Fruit fly (Drosophila melanogaster) whole organism, embryonic: ENCODE data around the gene saturn.

ENCODE experiments used
- Asciz ChIP-seq: fragments of 200-800 bp; sonication (Bioruptor generic); optimal IDR thresholded peaks from 2 replicates; lab custom pipeline; 2017; ENCODE audit warnings: missing biosample characterization, mild to moderate bottlenecking, missing genetic modification characterization, missing genetic modification reagents
- Blimp-1 ChIP-seq: fragments of 200-800 bp; sonication (Bioruptor generic); optimal IDR thresholded peaks from 3 replicates; lab custom pipeline; 2018; ENCODE audit warnings: missing biosample characterization, missing genetic modification characterization, mild to moderate bottlenecking, moderate library complexity, missing genetic modification reagents
- CG11504 ChIP-seq: fragments of 200-800 bp; sonication (Bioruptor generic); optimal IDR thresholded peaks from 3 replicates; lab custom pipeline; 2019; ENCODE audit warnings: missing biosample characterization, mild to moderate bottlenecking, missing genetic modification characterization, moderate library complexity
- CG13287 ChIP-seq: fragments of 200-800 bp; sonication (Bioruptor generic); IDR thresholded peaks from 2 replicates; pipeline ENCODE4 v1.3.6; 2022; ENCODE audit warnings: missing biosample characterization, missing genetic modification characterization; ENCODE audit not compliant: partially characterized antibody
- CG15073 ChIP-seq: fragments of 200-800 bp; sonication (Bioruptor generic); optimal IDR thresholded peaks from 2 replicates; lab custom pipeline; 2016; ENCODE audit warnings: missing biosample characterization, missing genetic modification characterization
- CG15696 ChIP-seq: fragments of 200-800 bp; sonication (Bioruptor generic); optimal IDR thresholded peaks from 2 replicates; lab custom pipeline; 2019; ENCODE audit warnings: missing biosample characterization, mild to moderate bottlenecking, missing genetic modification characterization, moderate library complexity
- CG1603 ChIP-seq: fragments of 200-800 bp; sonication (Bioruptor generic); optimal IDR thresholded peaks from 2 replicates; lab custom pipeline; 2019; ENCODE audit warnings: missing biosample characterization, mild to moderate bottlenecking, missing genetic modification characterization, moderate library complexity
- CG16813 ChIP-seq: fragments of 200-800 bp; sonication (Bioruptor generic); IDR thresholded peaks from 3 replicates; pipeline ENCODE4 v1.3.6; 2022; ENCODE audit warnings: missing biosample characterization, missing genetic modification characterization; ENCODE audit not compliant: partially characterized antibody
- CG1792 ChIP-seq: fragments of 200-800 bp; sonication (Bioruptor generic); optimal IDR thresholded peaks from 2 replicates; lab custom pipeline; 2016; ENCODE audit warnings: missing biosample characterization, missing genetic modification characterization
- CG18764 ChIP-seq: fragments of 200-800 bp; sonication (Bioruptor generic); optimal IDR thresholded peaks from 3 replicates; lab custom pipeline; 2016; ENCODE audit warnings: missing biosample characterization, missing genetic modification characterization
- CG2199 ChIP-seq: fragments of 200-800 bp; sonication (Bioruptor generic); IDR thresholded peaks from 3 replicates; pipeline ENCODE4 v1.3.6; 2022; ENCODE audit warnings: missing biosample characterization, missing genetic modification characterization
- CG34224 ChIP-seq: fragments of 200-800 bp; sonication (Bioruptor generic); IDR thresholded peaks from 3 replicates; pipeline ENCODE4 v1.3.6; 2022; ENCODE audit warnings: missing biosample characterization, missing genetic modification characterization; ENCODE audit not compliant: partially characterized antibody
- CG3995 ChIP-seq: fragments of 200-800 bp; sonication (Bioruptor generic); optimal IDR thresholded peaks from 3 replicates; lab custom pipeline; 2016; ENCODE audit warnings: missing biosample characterization, missing genetic modification characterization
- CG5180 ChIP-seq: fragments of 200-800 bp; sonication (Bioruptor generic); optimal IDR thresholded peaks from 3 replicates; lab custom pipeline; 2017; ENCODE audit warnings: missing biosample characterization, missing genetic modification characterization, mild to moderate bottlenecking, moderate library complexity, missing genetic modification reagents
- CG6791 ChIP-seq: fragments of 200-800 bp; sonication (Bioruptor generic); IDR thresholded peaks from 3 replicates; pipeline ENCODE4 v1.3.6; 2022; ENCODE audit warnings: missing biosample characterization, missing genetic modification characterization; ENCODE audit not compliant: partially characterized antibody
- CG6854 ChIP-seq: fragments of 200-800 bp; sonication (Bioruptor generic); optimal IDR thresholded peaks from 3 replicates; lab custom pipeline; 2017; ENCODE audit warnings: missing biosample characterization, mild to moderate bottlenecking, missing genetic modification characterization
- CG8290 ChIP-seq, 3 experiments: fragments of 200-800 bp; sonication (Bioruptor generic); optimal IDR thresholded peaks; 2 replicates each; lab custom pipeline; 2016 to 2019; ENCODE audit warnings: missing biosample characterization in 3 of 3, missing genetic modification characterization in 3 of 3, mild to moderate bottlenecking in 2 of 3, moderate library complexity in 1 of 3
- CTCF ChIP-seq: fragments of 200-800 bp; sonication (Bioruptor generic); optimal IDR thresholded peaks from 2 replicates; lab custom pipeline; 2017; ENCODE audit warnings: missing biosample characterization, mild to moderate bottlenecking, missing genetic modification characterization, moderate library complexity
- Doc3 ChIP-seq: fragments of 200-800 bp; sonication (Bioruptor generic); IDR thresholded peaks from 3 replicates; pipeline ENCODE4 v1.3.6; 2022; ENCODE audit warnings: missing biosample characterization, missing genetic modification characterization; ENCODE audit not compliant: partially characterized antibody
- E2f2 ChIP-seq: fragments of 200-800 bp; sonication (Bioruptor generic); IDR thresholded peaks from 2 replicates; pipeline ENCODE4 v1.3.6; 2022; ENCODE audit warnings: missing biosample characterization, missing genetic modification characterization
- HLHmδ ChIP-seq: fragments of 200-800 bp; sonication (Bioruptor generic); optimal IDR thresholded peaks from 2 replicates; lab custom pipeline; 2018; ENCODE audit warnings: missing biosample characterization, mild to moderate bottlenecking, missing genetic modification characterization, moderate library complexity
- HmgZ ChIP-seq: fragments of 200-800 bp; sonication (Bioruptor generic); optimal IDR thresholded peaks from 2 replicates; lab custom pipeline; 2018; ENCODE audit warnings: missing biosample characterization, mild to moderate bottlenecking, missing genetic modification characterization
- Max ChIP-seq: fragments of 200-800 bp; sonication (Bioruptor generic); optimal IDR thresholded peaks from 2 replicates; lab custom pipeline; 2016; ENCODE audit warnings: missing biosample characterization, mild to moderate bottlenecking, missing genetic modification characterization
- Pdp1 ChIP-seq, 2 experiments: fragments of 200-800 bp; sonication (Bioruptor generic); optimal IDR thresholded peaks; 3 replicates each; lab custom pipeline; 2016; ENCODE audit warnings: missing biosample characterization in 2 of 2, missing genetic modification characterization in 2 of 2, mild to moderate bottlenecking in 1 of 2, moderate library complexity in 1 of 2
- Trl ChIP-seq, 3 experiments: fragments of >200 bp in 2 of 3; fragments of 200-800 bp in 1 of 3; sonication (Bioruptor generic) in 1 of 3; optimal IDR thresholded peaks; 2 replicates in 1 of 3; 3 replicates in 2 of 3; lab custom pipeline; 2016 to 2017; ENCODE audit warnings: missing biosample characterization in 1 of 3, missing genetic modification characterization in 1 of 3
- amos ChIP-seq: fragments of 200-800 bp; sonication (Bioruptor generic); IDR thresholded peaks from 2 replicates; pipeline ENCODE4 v1.3.6; 2022; ENCODE audit warnings: missing biosample characterization, missing genetic modification characterization; ENCODE audit not compliant: partially characterized antibody
- ash1 ChIP-seq: fragments of 200-800 bp; sonication (Bioruptor generic); optimal IDR thresholded peaks from 2 replicates; lab custom pipeline; 2018; ENCODE audit warnings: missing biosample characterization, mild to moderate bottlenecking, missing genetic modification characterization
- chinmo ChIP-seq: fragments of 200-800 bp; sonication (Bioruptor generic); IDR thresholded peaks from 4 replicates; pipeline ENCODE4 v1.3.6; 2022; ENCODE audit warnings: missing biosample characterization, missing genetic modification characterization; ENCODE audit not compliant: partially characterized antibody
- disco-r ChIP-seq: fragments of 200-800 bp; sonication (Bioruptor generic); optimal IDR thresholded peaks from 2 replicates; lab custom pipeline; 2016; ENCODE audit warnings: missing biosample characterization, missing genetic modification characterization
- ewg ChIP-seq: fragments of 200-800 bp; sonication (Bioruptor generic); optimal IDR thresholded peaks from 3 replicates; lab custom pipeline; 2017; ENCODE audit warnings: mild to moderate bottlenecking, missing biosample characterization, missing genetic modification reagents, missing genetic modification characterization
- fd96Cb ChIP-seq: fragments of 200-800 bp; sonication (Bioruptor generic); optimal IDR thresholded peaks from 2 replicates; lab custom pipeline; 2018; ENCODE audit warnings: missing biosample characterization, mild to moderate bottlenecking, missing genetic modification characterization, moderate library complexity
- gcm2 ChIP-seq: fragments of 200-800 bp; sonication (Bioruptor generic); optimal IDR thresholded peaks from 2 replicates; lab custom pipeline; 2016; ENCODE audit warnings: missing biosample characterization, missing genetic modification characterization
- kni ChIP-seq: fragments of 200-800 bp; sonication (Bioruptor generic); optimal IDR thresholded peaks from 3 replicates; lab custom pipeline; 2017; ENCODE audit warnings: mild to moderate bottlenecking, missing biosample characterization, missing genetic modification reagents, missing genetic modification characterization
- lab ChIP-seq: fragments of 200-800 bp; sonication (Bioruptor generic); optimal IDR thresholded peaks from 3 replicates; lab custom pipeline; 2017; ENCODE audit warnings: missing biosample characterization, missing genetic modification characterization, mild to moderate bottlenecking, moderate library complexity, missing genetic modification reagents
- lilli ChIP-seq: fragments of 200-800 bp; sonication (Bioruptor generic); optimal IDR thresholded peaks from 3 replicates; lab custom pipeline; 2016; ENCODE audit warnings: missing biosample characterization, missing genetic modification characterization
- nerfin-1 ChIP-seq: fragments of 200-800 bp; sonication (Bioruptor generic); optimal IDR thresholded peaks from 3 replicates; lab custom pipeline; 2019; ENCODE audit warnings: missing biosample characterization, mild to moderate bottlenecking, missing genetic modification characterization, moderate library complexity
- pan ChIP-seq, 4 experiments: fragments of >200 bp in 3 of 4; fragments of 200-800 bp in 1 of 4; sonication (Bioruptor generic) in 1 of 4; optimal IDR thresholded peaks in 3 of 4; IDR thresholded peaks in 1 of 4; 2 replicates each; pipeline versions ENCODE4 v1.3.6 to Lab custom; 2017 to 2022; ENCODE audit warnings: missing biosample characterization in 2 of 4, missing genetic modification characterization in 2 of 4, mixed read lengths in 1 of 4
- pzg ChIP-seq: fragments of 200-800 bp; sonication (Bioruptor generic); optimal IDR thresholded peaks from 3 replicates; lab custom pipeline; 2018; ENCODE audit warnings: missing biosample characterization, mild to moderate bottlenecking, missing genetic modification characterization, moderate library complexity
- sd ChIP-seq: fragments of 200-800 bp; sonication (Bioruptor generic); optimal IDR thresholded peaks from 3 replicates; lab custom pipeline; 2018; ENCODE audit warnings: missing biosample characterization, mild to moderate bottlenecking, missing genetic modification characterization, moderate library complexity
- sens ChIP-seq: fragments of 200-800 bp; sonication (Bioruptor generic); peaks from one replicate; lab custom pipeline; 2016; ENCODE audit warnings: missing biosample characterization, missing genetic modification characterization
- stc ChIP-seq: fragments of 200-800 bp; sonication (Bioruptor generic); IDR thresholded peaks from 2 replicates; pipeline ENCODE4 v1.3.6; 2022; ENCODE audit warnings: missing biosample characterization, missing genetic modification characterization
- tap ChIP-seq: fragments of 200-800 bp; optimal IDR thresholded peaks from 3 replicates; lab custom pipeline; 2019; ENCODE audit warnings: missing biosample characterization, mild to moderate bottlenecking, missing genetic modification characterization, moderate library complexity
- z ChIP-seq: fragments of 200-800 bp; sonication (Bioruptor generic); IDR thresholded peaks from 3 replicates; pipeline ENCODE4 v1.3.6; 2022; ENCODE audit warnings: missing biosample characterization, missing genetic modification characterization
- zen2 ChIP-seq: fragments of 200-800 bp; sonication (Bioruptor generic); IDR thresholded peaks from 3 replicates; pipeline ENCODE4 v1.3.6; 2022; ENCODE audit warnings: missing biosample characterization, missing genetic modification characterization; ENCODE audit not compliant: partially characterized antibody

Gene saturn

dm6 chr3L:14219422-14219853 lies 16.3 kb downstream of the saturn start (continued):
- TF ChIP-seq lilli (GFP tag; lab: Kevin White, UChicago): no peak
- no peak for TF ChIP-seq CG15696 (tag; lab: Kevin White, UChicago)
- TF ChIP-seq CG11504 (tag; lab: Kevin White, UChicago): peak; percentile 14
- TF ChIP-seq Max (GFP tag; lab: Kevin White, UChicago): no peak
- 0 out of 3 replicates have a peak, but pooled peaks have one; percentile 15 for TF ChIP-seq CG16813 (GFP tag; lab: Robert Waterston, UW)
- TF ChIP-seq CG3995 (GFP tag; lab: Kevin White, UChicago): peak; percentile 8
- TF ChIP-seq sens (GFP tag; lab: Kevin White, UChicago): peak; percentile 18
- 0 out of 2 replicates have a peak, but pooled peaks have one; percentile 18 for TF ChIP-seq E2f2 (GFP tag; lab: Robert Waterston, UW)
- TF ChIP-seq CG1792 (GFP tag; lab: Kevin White, UChicago): no peak
- no peak; the same call in 2 of the 3 replicates for TF ChIP-seq zen2 (GFP tag; lab: Robert Waterston, UW)
- peak in 1 of 2 experiments; percentile 6 for TF ChIP-seq Pdp1 (GFP tag; optimal IDR thresholded peaks at IDR 0.05; lab: Kevin White, UChicago)
- peak; percentile 75; the same call in 2 of the 3 replicates for TF ChIP-seq CG2199 (GFP tag; lab: Robert Waterston, UW)
- TF ChIP-seq Doc3 (GFP tag; lab: Robert Waterston, UW): peak; percentile 61; the same call in 2 of the 3 replicates
- TF ChIP-seq HLHmδ (GFP tag; lab: Kevin White, UChicago): peak; percentile 3
- peak; percentile 55; the same call in 2 of the 3 replicates for TF ChIP-seq CG6791 (GFP tag; lab: Robert Waterston, UW)
- peak; percentile 86; the same call in 3 of the 4 replicates for TF ChIP-seq chinmo
- peak; percentile 21 for TF ChIP-seq Asciz (GFP tag; lab: Kevin White, UChicago)
- peak in 1 of 2 experiments; percentile 78 for TF ChIP-seq Trl (optimal IDR thresholded peaks at IDR 0.05; lab: Kevin White, UChicago)
- TF ChIP-seq Trl (GFP tag; optimal IDR thresholded peaks at IDR 0.05; lab: Kevin White, UChicago): peak; percentile 57
- no peak for TF ChIP-seq pan (optimal IDR thresholded peaks at IDR 0.05; lab: Kevin White, UChicago)
- TF ChIP-seq pan (GFP tag; optimal IDR thresholded peaks at IDR 0.05 in 1 of 2, IDR thresholded peaks at IDR 0.05 in 1 of 2): peak in 1 of 2 experiments; percentile 39
- peak; percentile 20 for TF ChIP-seq CG8290 (GFP tag; optimal IDR thresholded peaks at IDR 0.05; lab: Kevin White, UChicago)
- TF ChIP-seq CG8290 (tag; optimal IDR thresholded peaks at IDR 0.05; lab: Kevin White, UChicago): peak in 1 of 2 experiments; percentile 73
- 0 out of 2 replicates have a peak, but pooled peaks have one; percentile 20 for TF ChIP-seq stc (GFP tag; lab: Robert Waterston, UW)
- TF ChIP-seq lab (GFP tag; lab: Kevin White, UChicago): peak; percentile 31
- no peak for TF ChIP-seq CG6854 (GFP tag; lab: Kevin White, UChicago)
- no peak for TF ChIP-seq amos (GFP tag; lab: Robert Waterston, UW)
- no peak for TF ChIP-seq gcm2 (GFP tag; lab: Kevin White, UChicago)
- no peak for TF ChIP-seq fd96Cb
- no peak for TF ChIP-seq CG15073 (GFP tag; lab: Kevin White, UChicago)
- TF ChIP-seq CG18764 (GFP tag; lab: Kevin White, UChicago): peak; percentile 14

- TF ChIP-seq pzg: no peak
- 0 out of 2 replicates have a peak, but pooled peaks have one; percentile 27 for TF ChIP-seq CG13287 (GFP tag; lab: Robert Waterston, UW)
- TF ChIP-seq CTCF (GFP tag; lab: Kevin White, UChicago): peak; percentile 18
- no peak for TF ChIP-seq tap (tag; lab: Kevin White, UChicago)
- peak in 1 of 2 experiments; percentile 2 for TF ChIP-seq Pdp1 (GFP tag; optimal IDR thresholded peaks at IDR 0.05; lab: Kevin White, UChicago)
- peak; percentile 78 for TF ChIP-seq ewg (GFP tag; lab: Kevin White, UChicago)
- peak; percentile 3 for TF ChIP-seq nerfin-1 (tag; lab: Kevin White, UChicago)
- TF ChIP-seq kni: peak; percentile 22
- TF ChIP-seq CG34224: peak; percentile 6; the same call in 1 of the 3 replicates
- TF ChIP-seq Blimp-1 (GFP tag; lab: Kevin White, UChicago): peak; percentile 97
- TF ChIP-seq HmgZ (tag; lab: Kevin White, UChicago): peak; percentile 9
- peak; percentile 83 for TF ChIP-seq sd (tag; lab: Kevin White, UChicago)
- TF ChIP-seq ash1 (GFP tag; lab: Kevin White, UChicago): no peak
- peak; percentile 9 for TF ChIP-seq CG1603
- TF ChIP-seq disco-r (GFP tag; lab: Kevin White, UChicago): no peak
- TF ChIP-seq CG5180 (GFP tag; lab: Kevin White, UChicago): no peak
- TF ChIP-seq z (GFP tag; lab: Robert Waterston, UW): no peak
Observed at dm6 chr3L:14220611-14221497, 17.7 kb downstream of the saturn start.
